Worm (Caenorhabditis elegans): ENCODE data around the gene pdhk-2.

ce11 chrIII:8748620-8749019 is 7.4 kb upstream of the pdhk-2 start:
- TF ChIP-seq him-1 (tag; optimal IDR thresholded peaks at IDR 0.05), result no peak
- TF ChIP-seq dao-5 (tag; optimal IDR thresholded peaks at IDR 0.05), result no peak
- TF ChIP-seq W03F9.2 (tag; optimal IDR thresholded peaks at IDR 0.05), result no peak
